Worm (Caenorhabditis elegans): Measurements from ENCODE around the gene M03C11.6.

M03C11.6 gene

DNA sequence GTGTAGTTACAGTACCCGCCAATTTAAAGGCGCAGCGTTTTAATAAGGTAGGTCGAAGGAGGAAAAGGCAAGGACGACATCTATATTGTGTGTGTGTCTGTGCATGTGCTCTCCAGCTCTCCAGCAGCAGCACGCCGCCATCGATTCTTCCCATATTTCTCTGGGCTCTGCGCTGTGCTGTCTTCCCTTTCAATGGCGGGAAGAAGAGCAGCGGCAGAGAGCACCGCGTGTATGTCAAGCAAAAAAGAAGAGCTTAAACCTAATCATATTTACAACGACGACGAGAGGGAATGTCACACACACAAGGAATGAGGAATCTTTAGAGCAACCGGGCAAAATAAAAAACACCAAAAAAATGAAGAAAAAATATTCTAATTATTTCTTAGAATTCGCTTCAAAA, 24.9 kb downstream of the M03C11.6 start:
- TF ChIP-seq cog-1 (tag; optimal IDR thresholded peaks at IDR 0.05) (no peak), tab-1 (GFP tag; IDR thresholded peaks at IDR 0.05) (no peak), med-1 (GFP tag; optimal IDR thresholded peaks at IDR 0.05; ENCODE audit: insufficient read depth) (no peak), ref-1 (GFP tag; conservative IDR thresholded peaks at IDR 0.05) (no peak), T22C8.4 (GFP tag; IDR thresholded peaks at IDR 0.05) (no peak), ztf-23 (GFP tag; IDR thresholded peaks at IDR 0.05) (no peak)

DNA sequence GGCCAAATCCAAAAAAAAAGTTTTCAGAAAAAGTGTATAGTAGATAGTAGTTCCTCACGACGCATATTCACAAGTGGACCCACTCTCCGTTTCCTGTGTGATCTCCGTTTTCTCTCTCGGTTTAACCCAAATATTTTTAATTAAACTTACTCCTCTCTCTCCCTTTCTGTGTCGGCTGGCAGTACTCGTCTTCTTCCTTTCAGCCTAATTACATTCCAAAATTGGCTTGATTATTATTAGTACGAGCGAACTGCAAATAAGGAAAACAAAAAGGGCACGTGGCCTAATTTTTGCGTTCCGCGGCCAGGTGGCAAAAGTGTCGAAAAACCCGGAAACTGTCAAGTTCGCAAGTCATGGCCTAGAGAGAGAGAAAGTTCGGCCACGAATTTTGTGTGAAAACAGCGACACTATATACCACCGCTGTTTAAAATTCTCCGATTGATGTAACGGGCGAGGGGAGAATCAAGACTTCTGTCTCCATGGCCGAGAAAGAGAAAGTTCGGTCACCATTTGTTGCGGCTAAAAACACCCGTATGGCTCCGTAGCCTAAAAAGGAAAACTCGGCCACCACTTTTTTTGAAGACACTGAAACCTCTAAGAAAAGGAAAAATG, 26.8 kb downstream of the M03C11.6 start:
- TF ChIP-seq flt-1 (GFP tag; IDR thresholded peaks at IDR 0.05) = no peak

DNA sequence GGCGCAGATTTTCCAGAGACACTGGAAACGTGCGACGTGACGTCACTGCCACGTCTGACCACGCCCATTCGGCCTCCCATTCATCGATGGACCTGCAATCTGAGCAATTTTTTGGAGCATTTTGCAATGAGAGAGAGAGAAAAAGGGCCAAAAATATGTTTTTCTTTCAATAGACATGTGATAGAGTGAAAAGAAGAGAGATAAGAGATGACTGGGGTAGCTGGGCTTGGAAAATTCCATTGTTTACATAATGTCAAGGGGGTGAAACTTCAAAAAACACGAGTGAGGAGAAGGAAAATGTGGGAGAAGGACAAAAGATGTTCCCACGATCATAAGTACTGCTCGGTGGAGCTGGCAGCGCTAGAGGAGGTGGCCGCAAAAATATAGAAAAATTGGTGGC, 27.8 kb downstream of the M03C11.6 start, which contains the start of gene M03C11.1:
Gene M03C11.1, minus strand, starts transcription at position 101 of the 400 bp plus-strand sequence.
- TF ChIP-seq klf-2 (GFP tag; conservative IDR thresholded peaks at IDR 0.05) = no peak
- TF ChIP-seq tab-1 (GFP tag; IDR thresholded peaks at IDR 0.05) = no peak
- no peak for TF ChIP-seq cog-1 (tag; optimal IDR thresholded peaks at IDR 0.05)
- TF ChIP-seq med-1 (GFP tag; optimal IDR thresholded peaks at IDR 0.05; ENCODE audit: insufficient read depth) = no peak
- TF ChIP-seq ref-1 (GFP tag; conservative IDR thresholded peaks at IDR 0.05) = no peak
- TF ChIP-seq ztf-23 (GFP tag; IDR thresholded peaks at IDR 0.05) = no peak
- no peak for TF ChIP-seq T22C8.4 (GFP tag; IDR thresholded peaks at IDR 0.05)
- no peak for TF ChIP-seq flt-1 (GFP tag; IDR thresholded peaks at IDR 0.05)
- no peak for TF ChIP-seq ztf-29 (GFP tag; IDR thresholded peaks at IDR 0.05)

DNA sequence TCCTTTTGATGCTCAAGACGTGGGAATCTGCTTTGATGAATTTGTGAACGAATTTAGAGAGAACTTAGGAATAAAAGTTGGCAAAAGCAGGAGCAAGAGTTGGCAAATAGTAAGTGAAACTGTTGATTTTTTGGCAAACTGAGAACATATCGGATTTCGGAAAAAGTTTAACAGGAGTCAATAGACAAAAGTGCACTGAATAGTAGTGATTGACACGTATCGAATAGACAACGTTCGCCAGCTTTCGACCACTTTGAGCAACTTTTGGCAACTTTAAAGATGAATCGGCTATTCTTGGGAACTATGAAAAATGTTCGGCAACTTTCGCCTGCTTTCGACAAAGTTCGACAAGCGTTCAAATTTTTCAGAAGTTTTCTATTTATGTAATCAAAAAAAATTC, 32.2 kb downstream of the M03C11.6 start, which contains the start of gene M03C11.9:
Gene M03C11.9, minus strand, starts transcription at position 101 of the 400 bp plus-strand sequence.
- TF ChIP-seq cog-1 (tag; optimal IDR thresholded peaks at IDR 0.05) = no peak
- no peak for TF ChIP-seq ztf-23 (GFP tag; IDR thresholded peaks at IDR 0.05)
- no peak for TF ChIP-seq flt-1 (GFP tag; IDR thresholded peaks at IDR 0.05)
- no peak for TF ChIP-seq tab-1 (GFP tag; IDR thresholded peaks at IDR 0.05)
- no peak for TF ChIP-seq med-1 (GFP tag; optimal IDR thresholded peaks at IDR 0.05; ENCODE audit: insufficient read depth)
- no peak for TF ChIP-seq ztf-29 (GFP tag; IDR thresholded peaks at IDR 0.05)
- TF ChIP-seq ref-1 (GFP tag; conservative IDR thresholded peaks at IDR 0.05) = no peak
- no peak for TF ChIP-seq klf-2 (GFP tag; conservative IDR thresholded peaks at IDR 0.05)
- no peak for TF ChIP-seq T22C8.4 (GFP tag; IDR thresholded peaks at IDR 0.05)

DNA sequence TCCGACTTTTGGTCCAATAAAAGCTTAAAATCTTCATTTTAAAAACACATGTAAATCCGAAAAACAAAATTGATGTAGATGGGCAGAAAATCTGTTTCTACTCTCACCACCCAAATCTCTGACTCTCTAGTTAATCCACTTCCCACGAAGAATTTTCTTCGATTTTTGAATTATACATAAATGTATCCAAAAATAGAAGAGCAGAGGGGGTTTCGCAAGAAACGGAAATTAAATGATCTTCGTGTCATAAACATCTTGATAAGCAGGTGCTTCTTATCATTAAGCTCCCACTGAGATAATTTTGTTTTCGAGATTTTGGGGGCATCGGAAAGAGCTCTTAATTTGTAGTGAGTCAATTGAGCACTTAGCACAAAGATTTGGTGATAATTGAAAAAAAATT, 34.2 kb downstream of the M03C11.6 start:
- TF ChIP-seq med-1 (GFP tag; optimal IDR thresholded peaks at IDR 0.05; ENCODE audit: insufficient read depth) (no peak), ztf-23 (GFP tag; IDR thresholded peaks at IDR 0.05) (no peak), flt-1 (GFP tag; IDR thresholded peaks at IDR 0.05) (no peak), ztf-29 (GFP tag; IDR thresholded peaks at IDR 0.05) (no peak), T22C8.4 (GFP tag; IDR thresholded peaks at IDR 0.05) (no peak)

DNA sequence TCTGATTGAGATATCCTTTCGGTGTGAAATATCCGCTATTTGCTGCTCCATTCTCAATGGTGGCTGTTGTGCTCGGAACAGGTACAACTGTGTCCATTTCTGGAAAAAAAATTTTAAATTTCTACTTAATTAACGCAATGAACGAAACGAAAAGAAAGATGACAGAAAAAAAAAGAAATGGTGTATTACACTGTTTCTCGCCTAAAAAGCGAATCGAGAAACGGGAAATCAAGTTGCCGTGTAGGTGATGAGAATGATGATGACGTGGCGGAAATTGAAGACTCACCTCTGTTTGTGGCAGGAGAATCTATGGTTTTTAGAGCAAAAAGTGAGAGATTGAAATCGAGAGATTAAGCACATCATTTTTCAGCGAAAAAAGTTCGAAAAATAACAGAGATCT, 37.3 kb downstream of the M03C11.6 start, which contains the start of gene C38H2.3:
Gene C38H2.3, minus strand, starts transcription at position 101 of the 400 bp plus-strand sequence.
- TF ChIP-seq ztf-29 (GFP tag; IDR thresholded peaks at IDR 0.05) = no peak
- no peak for TF ChIP-seq flt-1 (GFP tag; IDR thresholded peaks at IDR 0.05)
- TF ChIP-seq cog-1 (tag; optimal IDR thresholded peaks at IDR 0.05) = no peak
- TF ChIP-seq med-1 (GFP tag; optimal IDR thresholded peaks at IDR 0.05; ENCODE audit: insufficient read depth) = no peak
- no peak for TF ChIP-seq tab-1 (GFP tag; IDR thresholded peaks at IDR 0.05)
- no peak for TF ChIP-seq ref-1 (GFP tag; conservative IDR thresholded peaks at IDR 0.05)

DNA sequence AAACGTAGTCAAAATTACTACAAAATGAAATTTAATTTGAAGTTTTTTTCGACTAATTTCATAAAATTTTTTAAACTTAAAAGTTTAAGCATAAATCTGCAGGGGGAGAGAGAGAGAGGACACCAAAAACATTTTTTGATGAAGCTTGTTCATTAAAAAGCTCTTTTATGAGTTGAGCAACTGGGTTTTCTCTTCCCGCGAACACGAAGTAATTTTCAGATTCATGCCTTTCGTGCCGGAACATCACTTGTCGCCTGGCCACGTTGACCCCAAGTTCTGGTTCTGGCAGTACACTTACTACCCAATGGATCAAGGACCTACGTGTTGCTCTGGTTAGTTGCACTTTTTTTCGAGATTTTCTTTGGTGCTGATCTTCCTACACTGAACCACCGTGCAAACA, 40.0 kb downstream of the M03C11.6 start:
- TF ChIP-seq med-1 (GFP tag; optimal IDR thresholded peaks at IDR 0.05; ENCODE audit: insufficient read depth) (no peak), tab-1 (GFP tag; IDR thresholded peaks at IDR 0.05) (no peak), ztf-29 (GFP tag; IDR thresholded peaks at IDR 0.05) (no peak), cog-1 (tag; optimal IDR thresholded peaks at IDR 0.05) (no peak), klf-2 (GFP tag; conservative IDR thresholded peaks at IDR 0.05) (no peak), ref-1 (GFP tag; conservative IDR thresholded peaks at IDR 0.05) (no peak), ztf-23 (GFP tag; IDR thresholded peaks at IDR 0.05) (no peak), T22C8.4 (GFP tag; IDR thresholded peaks at IDR 0.05) (no peak), flt-1 (GFP tag; IDR thresholded peaks at IDR 0.05) (no peak)

DNA sequence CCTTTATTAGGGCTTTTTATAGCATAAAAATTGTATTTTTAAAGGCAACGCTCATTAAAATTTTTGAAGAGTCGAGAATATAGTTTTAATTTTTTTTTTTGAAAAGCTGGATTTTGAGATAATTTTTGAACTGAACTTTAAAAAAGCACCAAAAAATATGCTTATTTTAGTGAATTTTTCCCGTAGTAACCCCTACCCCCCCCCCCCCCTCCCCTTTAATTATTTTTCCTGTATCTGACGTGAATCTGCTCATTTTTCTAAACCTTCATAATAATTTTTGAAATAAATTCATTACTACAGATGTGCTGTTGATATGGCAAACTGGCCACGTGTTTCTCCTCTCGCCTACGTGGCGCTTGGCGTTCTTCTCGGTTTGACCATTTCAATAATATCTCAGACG, 42.3 kb downstream of the M03C11.6 start, which contains the start of gene C38H2.2:
Gene C38H2.2, plus strand, starts transcription at position 301 of the 400 bp plus-strand sequence.
- TF ChIP-seq ztf-23 (GFP tag; IDR thresholded peaks at IDR 0.05) = no peak
- TF ChIP-seq tab-1 (GFP tag; IDR thresholded peaks at IDR 0.05) = no peak
- no peak for TF ChIP-seq ref-1 (GFP tag; conservative IDR thresholded peaks at IDR 0.05)
- TF ChIP-seq T22C8.4 (GFP tag; IDR thresholded peaks at IDR 0.05) = no peak

DNA sequence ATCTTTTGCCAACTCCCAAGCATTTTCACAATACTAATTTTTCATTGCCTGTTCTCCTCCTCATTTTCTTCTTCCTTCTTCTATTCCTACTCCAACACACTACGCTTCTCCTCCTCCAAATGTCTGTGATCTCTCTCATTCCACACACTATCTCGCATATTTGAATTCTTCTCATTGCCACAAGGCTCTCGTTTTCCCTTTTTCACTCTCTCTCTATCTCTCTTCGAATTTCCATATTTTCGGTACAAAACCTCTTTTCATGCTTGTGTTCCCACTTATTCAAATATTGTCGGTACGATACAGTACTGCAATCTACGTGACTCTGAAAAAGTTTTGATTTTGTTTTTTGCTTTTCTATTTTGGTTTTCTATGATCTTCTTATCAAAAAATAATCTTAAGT, 43.2 kb downstream of the M03C11.6 start:
- TF ChIP-seq ref-1 (GFP tag; conservative IDR thresholded peaks at IDR 0.05) (no peak), ztf-29 (GFP tag; IDR thresholded peaks at IDR 0.05) (no peak)

DNA sequence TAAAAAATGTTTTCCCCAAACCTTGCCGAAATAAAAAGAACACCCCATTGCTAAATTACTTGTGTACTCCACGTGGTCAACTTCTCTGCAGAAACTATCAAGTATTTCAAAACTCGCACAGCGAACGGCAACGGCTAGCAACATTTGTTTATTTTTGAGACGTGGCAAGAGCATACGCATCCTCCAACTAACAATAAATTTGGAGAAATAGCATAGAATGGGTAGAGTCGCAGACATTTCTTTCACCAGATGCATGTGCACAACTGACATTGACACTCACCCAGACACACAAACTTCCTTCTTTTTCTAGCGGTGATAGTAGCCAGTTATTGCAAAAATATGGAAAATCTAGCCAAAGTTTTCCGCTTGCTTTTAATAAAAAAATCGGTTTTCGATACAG, 44.2 kb downstream of the M03C11.6 start:
- TF ChIP-seq med-1 (GFP tag; optimal IDR thresholded peaks at IDR 0.05; ENCODE audit: insufficient read depth) = no peak

DNA sequence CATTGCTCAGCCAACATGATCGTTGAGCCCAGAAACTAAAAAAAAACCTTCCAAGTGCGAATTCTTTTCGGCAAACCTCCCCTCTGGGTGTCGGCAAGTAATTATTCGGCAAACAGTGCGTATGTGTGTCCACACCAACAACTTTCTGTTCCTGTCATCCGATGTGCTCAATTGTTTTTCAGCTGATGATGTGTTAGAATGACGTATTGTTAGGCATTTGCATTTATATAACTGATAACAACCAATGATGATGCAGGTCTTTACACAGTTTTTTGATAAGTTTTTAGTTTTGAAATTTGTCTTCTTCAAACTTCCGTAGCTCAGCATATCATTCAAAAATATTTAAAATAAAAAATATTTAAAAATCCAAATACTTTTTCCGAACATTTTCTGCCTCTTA, 44.9 kb downstream of the M03C11.6 start:
- TF ChIP-seq ref-1 (GFP tag; conservative IDR thresholded peaks at IDR 0.05) (no peak), tab-1 (GFP tag; IDR thresholded peaks at IDR 0.05) (no peak), med-1 (GFP tag; optimal IDR thresholded peaks at IDR 0.05; ENCODE audit: insufficient read depth) (no peak), klf-2 (GFP tag; conservative IDR thresholded peaks at IDR 0.05) (no peak), ztf-23 (GFP tag; IDR thresholded peaks at IDR 0.05) (no peak), ztf-29 (GFP tag; IDR thresholded peaks at IDR 0.05) (no peak), cog-1 (tag; optimal IDR thresholded peaks at IDR 0.05) (no peak), T22C8.4 (GFP tag; IDR thresholded peaks at IDR 0.05) (no peak), flt-1 (GFP tag; IDR thresholded peaks at IDR 0.05) (no peak)
